Worm (Caenorhabditis elegans): ENCODE measurements around the gene T16G12.13.

- no peak for TF ChIP-seq pbrm-1 (GFP tag; IDR thresholded peaks at IDR 0.05)
- no peak for TF ChIP-seq T07F8.4 (tag; optimal IDR thresholded peaks at IDR 0.05)
- no peak for TF ChIP-seq snpc-4 (GFP tag; optimal IDR thresholded peaks at IDR 0.05)
- no peak for TF ChIP-seq snpc-4 (tag; optimal IDR thresholded peaks at IDR 0.05)
- no peak for TF ChIP-seq F33H1.4 (GFP tag; IDR thresholded peaks at IDR 0.05)
- no peak for TF ChIP-seq unc-62 (GFP tag; optimal IDR thresholded peaks at IDR 0.05)
- no peak for TF ChIP-seq let-526 (GFP tag; IDR thresholded peaks at IDR 0.05)
These were observed 42.7 kb upstream of the T16G12.13 start for ce11 chrIII:10018007-10018406.

All from whole organism, young adult.